Worm (Caenorhabditis elegans): Measurements from ENCODE around the gene rbmx-2.

Gene rbmx-2

ce11 chrII:6176154-6176897 lies 20.4 kb downstream of the rbmx-2 start (continued):
- TF ChIP-seq rnt-1 (tag; optimal IDR thresholded peaks at IDR 0.05), result peak; percentile 24
- TF ChIP-seq nhr-90 (tag; optimal IDR thresholded peaks at IDR 0.05; ENCODE audit: poor library complexity), result no peak
- no peak for TF ChIP-seq nhr-77 (tag; optimal IDR thresholded peaks at IDR 0.05)
- TF ChIP-seq nhr-85 (tag), result peak; percentile 91
- no peak for TF ChIP-seq efl-3 (GFP tag; optimal IDR thresholded peaks at IDR 0.05)
- TF ChIP-seq ceh-88 (GFP tag; IDR thresholded peaks at IDR 0.05), result no peak
- no peak for TF ChIP-seq mdl-1 (tag; optimal IDR thresholded peaks at IDR 0.05)
- no peak for TF ChIP-seq efl-1 (optimal IDR thresholded peaks at IDR 0.05)
- TF ChIP-seq efl-1 (GFP tag; optimal IDR thresholded peaks at IDR 0.05 in 1 of 2), result peak in 1 of 2 experiments; percentile 40
- TF ChIP-seq ama-1 (optimal IDR thresholded peaks at IDR 0.05), result no peak
- TF ChIP-seq sox-4 (tag; optimal IDR thresholded peaks at IDR 0.05), result no peak
- TF ChIP-seq hpl-2 (GFP tag; optimal IDR thresholded peaks at IDR 0.05), result no peak
- TF ChIP-seq sptf-1 (tag; optimal IDR thresholded peaks at IDR 0.05), result no peak
- no peak for TF ChIP-seq mef-2 (tag; optimal IDR thresholded peaks at IDR 0.05)

DNA sequence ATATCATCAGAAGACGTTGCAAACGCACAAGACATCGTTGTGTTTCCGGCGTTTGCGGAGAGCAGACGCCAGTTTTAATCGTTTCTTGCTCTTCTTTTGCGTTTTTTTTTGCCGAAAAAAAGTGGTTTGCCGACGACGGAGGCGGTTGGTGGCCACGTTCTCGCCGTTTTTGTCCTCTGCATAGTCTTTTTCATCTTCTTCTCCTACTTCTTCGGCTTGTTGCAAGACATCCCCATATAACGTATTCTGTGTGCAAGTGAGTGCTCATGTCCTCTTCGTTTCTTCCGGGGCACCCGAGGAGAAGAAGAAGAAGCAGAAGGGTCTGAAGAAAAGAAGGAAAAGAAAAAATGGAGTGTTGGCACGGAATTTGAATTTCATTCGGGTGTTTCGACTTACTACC lies 21.7 kb downstream of the rbmx-2 start:
- TF ChIP-seq Y116A8C.19 (tag; optimal IDR thresholded peaks at IDR 0.05; ENCODE audit: borderline replicate concordance), result no peak
- no peak for TF ChIP-seq lsy-2 (tag; optimal IDR thresholded peaks at IDR 0.05)
- no peak for TF ChIP-seq sup-37 (GFP tag; optimal IDR thresholded peaks at IDR 0.05)
- TF ChIP-seq lin-14 (GFP tag; optimal IDR thresholded peaks at IDR 0.05), result peak; percentile 78
- TF ChIP-seq ceh-82 (tag; optimal IDR thresholded peaks at IDR 0.05), result peak in 1 of 3 experiments; percentile 35
- TF ChIP-seq egl-27 (tag; optimal IDR thresholded peaks at IDR 0.05), result no peak

- TF ChIP-seq lin-14 (GFP tag; optimal IDR thresholded peaks at IDR 0.05) (peak; percentile 59), elt-2 (tag; optimal IDR thresholded peaks at IDR 0.05) (no peak), pag-3 (tag; optimal IDR thresholded peaks at IDR 0.05; ENCODE audit: borderline replicate concordance, insufficient read depth) (peak; percentile 27), nhr-85 (tag) (peak; percentile 75), lin-13 (GFP tag; optimal IDR thresholded peaks at IDR 0.05) (no peak), blmp-1 (tag; optimal IDR thresholded peaks at IDR 0.05) (peak; percentile 50)
Measured at ce11 chrII:6173400-6173799, 23.3 kb downstream of the rbmx-2 start, which contains the start of gene F40H3.2. F40H3.2 (plus strand) TSS chrII:6173649.

ce11 chrII:6171228-6171627 lies 25.5 kb downstream of the rbmx-2 start, which contains the start of gene F40H3.3:
F40H3.3 (plus strand) TSS chrII:6171507.
- TF ChIP-seq blmp-1 (tag; optimal IDR thresholded peaks at IDR 0.05), result peak; percentile 63
- no peak for TF ChIP-seq efl-1 (optimal IDR thresholded peaks at IDR 0.05)
- TF ChIP-seq efl-1 (GFP tag; optimal IDR thresholded peaks at IDR 0.05 in 1 of 2), result peak in 1 of 2 experiments; percentile 41
- TF ChIP-seq lir-3 (tag; optimal IDR thresholded peaks at IDR 0.05; ENCODE audit: poor library complexity), result no peak

DNA sequence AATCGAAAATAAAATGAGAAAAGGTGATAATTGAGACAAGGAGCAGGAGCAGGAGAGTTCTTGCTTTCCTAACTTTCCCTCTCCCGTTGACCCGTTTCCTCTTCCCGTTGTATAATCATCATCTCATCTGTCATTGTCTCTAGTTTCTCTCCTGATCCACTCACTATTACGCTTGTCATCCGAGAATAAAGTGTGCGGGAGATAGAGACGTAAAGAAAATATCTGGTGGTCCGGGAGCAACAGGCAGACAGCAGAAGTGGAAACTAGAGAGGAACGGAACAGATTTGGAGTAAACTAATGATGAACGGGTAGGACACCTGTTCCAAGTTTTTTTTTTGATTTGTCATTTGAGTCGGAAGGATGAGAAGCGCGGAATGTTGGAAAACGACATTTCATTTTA lies 26.5 kb downstream of the rbmx-2 start:
- TF ChIP-seq nhr-77 (tag; optimal IDR thresholded peaks at IDR 0.05) (no peak), ces-1 (GFP tag; optimal IDR thresholded peaks at IDR 0.05) (no peak), mef-2 (tag; optimal IDR thresholded peaks at IDR 0.05) (no peak), lin-35 (GFP tag; optimal IDR thresholded peaks at IDR 0.05) (no peak), unc-130 (tag; optimal IDR thresholded peaks at IDR 0.05) (peak; percentile 3), tbx-2 (tag; optimal IDR thresholded peaks at IDR 0.05) (no peak), efl-1 (optimal IDR thresholded peaks at IDR 0.05) (no peak), efl-1 (GFP tag; optimal IDR thresholded peaks at IDR 0.05 in 1 of 2) (peak in 1 of 2 experiments; percentile 29), rnt-1 (tag; optimal IDR thresholded peaks at IDR 0.05) (peak; percentile 25), lin-14 (GFP tag; optimal IDR thresholded peaks at IDR 0.05) (peak; percentile 68), efl-3 (GFP tag; optimal IDR thresholded peaks at IDR 0.05) (no peak), pag-3 (tag; optimal IDR thresholded peaks at IDR 0.05; ENCODE audit: borderline replicate concordance, insufficient read depth) (no peak)

- TF ChIP-seq ceh-82 (tag; optimal IDR thresholded peaks at IDR 0.05) (no peak), C34B4.2 (tag; optimal IDR thresholded peaks at IDR 0.05) (no peak), lin-39 (tag; optimal IDR thresholded peaks at IDR 0.05) (no peak), isw-1 (GFP tag; IDR thresholded peaks at IDR 0.05) (no peak), nhr-85 (tag) (no peak), swsn-7 (tag; optimal IDR thresholded peaks at IDR 0.05) (no peak), nhr-77 (tag; optimal IDR thresholded peaks at IDR 0.05) (no peak), ceh-88 (GFP tag; IDR thresholded peaks at IDR 0.05) (no peak)
Measured at ce11 chrII:6169156-6169555, 27.6 kb downstream of the rbmx-2 start, which contains the start of gene hst-3.1. hst-3.1 (minus strand) TSS chrII:6169256.

Data from whole organism, L1 larva.